Worm (Caenorhabditis elegans): ENCODE results near the gene srh-145.

Gene srh-145

DNA sequence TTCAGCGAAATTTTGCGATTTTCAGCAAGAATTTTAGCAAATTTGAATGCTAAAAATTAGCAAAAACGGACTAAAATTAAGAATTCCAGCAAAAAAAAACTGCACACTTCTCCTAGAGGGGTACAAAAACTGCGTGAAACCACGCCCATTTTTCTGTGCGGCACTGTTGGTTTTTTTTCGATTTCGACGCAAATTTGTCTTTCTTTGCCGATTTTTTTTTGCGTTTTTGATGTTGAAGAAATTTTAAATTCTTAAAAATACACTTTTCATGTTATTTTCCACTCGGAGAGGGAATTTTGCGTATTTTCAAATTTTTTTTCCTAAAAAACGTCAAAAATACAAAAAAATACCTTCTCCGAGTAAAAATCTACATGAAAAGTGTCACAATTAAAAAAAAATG, 6.5 kb upstream of the srh-145 start, which contains the start of gene syp-1:
Gene syp-1 (plus strand): TSS at position 301 of the 400 bp plus-strand sequence.
- TF ChIP-seq zag-1 (tag; optimal IDR thresholded peaks at IDR 0.05) = no peak
- no peak for TF ChIP-seq peb-1 (tag; optimal IDR thresholded peaks at IDR 0.05)
- no peak for TF ChIP-seq aly-2 (tag; optimal IDR thresholded peaks at IDR 0.05)
- TF ChIP-seq ztf-4 (tag; optimal IDR thresholded peaks at IDR 0.05) = no peak
- TF ChIP-seq sma-9 (GFP tag; optimal IDR thresholded peaks at IDR 0.05) = no peak
- no peak for TF ChIP-seq sma-9 (tag; optimal IDR thresholded peaks at IDR 0.05)

DNA sequence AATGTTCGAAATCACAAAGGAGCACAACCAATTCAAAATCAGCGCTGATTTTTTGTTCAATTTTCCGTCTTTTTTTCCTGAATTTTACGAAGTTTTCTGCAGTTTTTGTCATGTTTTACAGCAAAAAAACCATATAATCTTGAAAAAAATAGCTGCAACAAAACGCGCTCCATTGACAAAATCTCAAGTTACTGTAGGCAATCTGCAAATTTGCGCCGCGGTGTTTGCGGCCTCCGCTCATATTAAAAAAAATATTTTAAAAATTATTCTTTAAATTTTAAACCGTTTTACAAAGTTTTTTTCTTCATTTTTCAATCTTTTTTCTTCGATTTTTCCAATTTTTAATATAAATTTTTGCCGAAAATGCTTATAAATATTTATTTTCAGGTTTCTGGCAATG, 5.1 kb upstream of the srh-145 start:
- TF ChIP-seq unc-39 (tag; optimal IDR thresholded peaks at IDR 0.05) = no peak
- no peak for TF ChIP-seq lin-13 (GFP tag; optimal IDR thresholded peaks at IDR 0.05)
- no peak for TF ChIP-seq elt-1 (tag; optimal IDR thresholded peaks at IDR 0.05)
- TF ChIP-seq nhr-11 (tag; optimal IDR thresholded peaks at IDR 0.05) = no peak

DNA sequence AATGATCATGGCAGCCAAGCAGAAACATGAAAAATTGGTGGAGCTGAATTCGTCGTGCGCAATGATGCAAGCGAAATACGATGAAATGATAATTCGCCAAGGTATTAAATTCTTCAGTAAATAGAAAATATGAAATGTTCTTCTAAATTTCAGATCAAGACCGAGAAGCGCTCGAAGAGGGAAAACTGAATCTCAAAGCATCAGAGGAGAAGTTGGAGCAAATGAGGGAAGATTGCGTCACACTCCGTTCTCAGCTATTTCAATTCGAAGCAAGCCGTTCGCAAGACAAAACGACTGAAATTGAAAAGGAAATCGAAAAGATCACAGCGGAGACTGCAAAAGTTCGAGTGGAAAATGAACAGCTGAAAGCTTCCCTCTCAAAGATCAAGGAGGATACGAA, 4.2 kb upstream of the srh-145 start:
- TF ChIP-seq blmp-1 (tag; optimal IDR thresholded peaks at IDR 0.05; ENCODE audit: insufficient read depth) (no peak), lin-39 (tag; optimal IDR thresholded peaks at IDR 0.05) (no peak), lin-13 (GFP tag; optimal IDR thresholded peaks at IDR 0.05) (no peak), nhr-6 (tag; optimal IDR thresholded peaks at IDR 0.05) (no peak), nhr-129 (tag; optimal IDR thresholded peaks at IDR 0.05) (no peak), peb-1 (tag; optimal IDR thresholded peaks at IDR 0.05) (no peak), nhr-12 (tag; optimal IDR thresholded peaks at IDR 0.05) (no peak), zag-1 (tag; optimal IDR thresholded peaks at IDR 0.05) (no peak), nhr-10 (tag; optimal IDR thresholded peaks at IDR 0.05) (no peak)

DNA sequence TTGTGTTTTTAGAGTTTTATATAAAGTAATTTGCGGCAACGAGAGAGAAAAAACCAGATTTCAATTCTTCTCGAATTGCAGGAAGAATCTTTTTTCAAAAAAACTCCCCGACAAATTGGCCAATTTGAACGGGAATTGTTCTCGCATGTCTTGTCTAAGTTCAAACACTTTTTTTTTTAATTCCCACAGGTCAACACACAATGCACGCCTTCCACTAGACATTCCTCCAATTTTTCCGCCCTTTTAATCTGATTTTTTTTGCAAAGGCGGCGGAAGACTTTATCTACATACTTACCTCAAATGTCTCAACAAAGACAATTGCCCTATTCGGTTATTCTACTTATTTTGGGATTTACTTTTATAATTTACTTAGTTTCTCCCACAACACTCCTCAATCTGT, 2.9 kb upstream of the srh-145 start, which contains the start of gene F26D2.3:
Gene F26D2.3 (plus strand): TSS at position 301 of the 400 bp plus-strand sequence.
- TF ChIP-seq ama-1 (optimal IDR thresholded peaks at IDR 0.05) (no peak), Y55F3AM.14 (GFP tag; optimal IDR thresholded peaks at IDR 0.05) (no peak), ztf-4 (tag; optimal IDR thresholded peaks at IDR 0.05) (no peak), nhr-12 (tag; optimal IDR thresholded peaks at IDR 0.05) (no peak), dmd-4 (tag; optimal IDR thresholded peaks at IDR 0.05) (no peak), aly-2 (tag; optimal IDR thresholded peaks at IDR 0.05) (no peak), nhr-11 (tag; optimal IDR thresholded peaks at IDR 0.05) (no peak), nhr-25 (tag; optimal IDR thresholded peaks at IDR 0.05) (no peak), ZK546.5 (tag; optimal IDR thresholded peaks at IDR 0.05) (no peak), zag-1 (tag; optimal IDR thresholded peaks at IDR 0.05) (no peak), nhr-129 (tag; optimal IDR thresholded peaks at IDR 0.05) (no peak), ztf-1 (GFP tag; conservative IDR thresholded peaks at IDR 0.05) (no peak), ceh-82 (tag; optimal IDR thresholded peaks at IDR 0.05) (no peak), nhr-237 (tag; optimal IDR thresholded peaks at IDR 0.05) (no peak), peb-1 (tag; optimal IDR thresholded peaks at IDR 0.05) (no peak), snpc-4 (tag; optimal IDR thresholded peaks at IDR 0.05) (no peak), elt-1 (tag; optimal IDR thresholded peaks at IDR 0.05) (no peak), mdl-1 (tag; optimal IDR thresholded peaks at IDR 0.05) (no peak)

DNA sequence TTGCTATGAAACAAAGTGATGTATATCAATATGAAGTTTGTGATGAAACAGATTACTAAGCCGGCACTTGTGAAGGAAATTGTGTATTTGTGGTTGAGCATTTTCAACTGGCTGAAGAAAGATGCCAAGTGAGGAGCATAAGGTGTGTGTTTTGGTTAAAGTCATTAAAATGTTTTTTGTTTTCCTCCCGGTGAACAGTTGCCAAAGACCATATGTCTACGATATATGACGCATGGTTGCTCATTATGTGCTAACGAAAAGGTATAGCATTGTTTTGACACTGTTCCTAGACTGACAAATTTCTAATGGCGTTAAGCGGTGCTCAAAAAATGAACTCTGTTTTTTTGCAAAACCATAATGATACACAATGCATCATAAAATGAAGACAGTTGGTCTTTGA, 6.5 kb downstream of the srh-145 start, which contains the start of gene str-55:
Gene str-55 (minus strand): TSS at position 101 of the 400 bp plus-strand sequence.
- no peak for TF ChIP-seq nhr-6 (tag; optimal IDR thresholded peaks at IDR 0.05)
- no peak for TF ChIP-seq dmd-4 (tag; optimal IDR thresholded peaks at IDR 0.05)
- no peak for TF ChIP-seq ztf-4 (tag; optimal IDR thresholded peaks at IDR 0.05)
- TF ChIP-seq lin-11 (tag; optimal IDR thresholded peaks at IDR 0.05) = no peak
- TF ChIP-seq Y55F3AM.14 (GFP tag; optimal IDR thresholded peaks at IDR 0.05) = no peak
- TF ChIP-seq lin-13 (GFP tag; optimal IDR thresholded peaks at IDR 0.05) = no peak
- TF ChIP-seq nhr-23 (tag; optimal IDR thresholded peaks at IDR 0.05) = no peak
- TF ChIP-seq ceh-82 (tag; optimal IDR thresholded peaks at IDR 0.05) = no peak
- TF ChIP-seq R02D3.7 (tag; optimal IDR thresholded peaks at IDR 0.05) = no peak
- no peak for TF ChIP-seq zag-1 (tag; optimal IDR thresholded peaks at IDR 0.05)
- no peak for TF ChIP-seq lsy-2 (tag; optimal IDR thresholded peaks at IDR 0.05)
- no peak for TF ChIP-seq sma-9 (GFP tag; optimal IDR thresholded peaks at IDR 0.05)
- no peak for TF ChIP-seq sma-9 (tag; optimal IDR thresholded peaks at IDR 0.05)
- TF ChIP-seq mab-5 (tag; optimal IDR thresholded peaks at IDR 0.05) = no peak
- TF ChIP-seq ztf-11 (tag; optimal IDR thresholded peaks at IDR 0.05) = no peak
- no peak for TF ChIP-seq unc-62 (GFP tag; optimal IDR thresholded peaks at IDR 0.05)
- TF ChIP-seq alr-1 (tag; optimal IDR thresholded peaks at IDR 0.05) = no peak
- TF ChIP-seq ZK546.5 (tag; optimal IDR thresholded peaks at IDR 0.05) = no peak
- no peak for TF ChIP-seq C34F6.9 (tag; optimal IDR thresholded peaks at IDR 0.05)

Measured in whole organism, L2 larva.